Worm (Caenorhabditis elegans) whole organism, L2 larva: ENCODE measurements around the gene gst-39.

Source experiments
- C34F6.9 ChIP-seq: fragments of 150-350 bp; optimal IDR thresholded peaks from 2 replicates; lab custom pipeline; 2014; ENCODE audit warnings: missing biosample characterization, missing genetic modification characterization
- F13H6.1 ChIP-seq: sonication (generic microtip); optimal IDR thresholded peaks from 2 replicates; lab custom pipeline; 2016; ENCODE audit warnings: missing genetic modification characterization, missing compliant biosample characterization
- R02D3.7 ChIP-seq: fragments of 150-350 bp; optimal IDR thresholded peaks from 2 replicates; lab custom pipeline; 2014; ENCODE audit warnings: missing biosample characterization, missing genetic modification characterization
- Y55F3AM.14 ChIP-seq: fragments of 200-800 bp; sonication (Bioruptor generic); optimal IDR thresholded peaks from 2 replicates; lab custom pipeline; 2018; ENCODE audit warnings: mild to moderate bottlenecking, missing genetic modification characterization, missing compliant biosample characterization
- ZK546.5 ChIP-seq: sonication (generic microtip); optimal IDR thresholded peaks from 2 replicates; lab custom pipeline; 2017; ENCODE audit warnings: missing biosample characterization, missing genetic modification characterization
- alr-1 ChIP-seq: fragments of 150-350 bp; optimal IDR thresholded peaks from 2 replicates; lab custom pipeline; 2014; ENCODE audit warnings: missing biosample characterization, missing genetic modification characterization
- aly-2 ChIP-seq: fragments of 150-350 bp; optimal IDR thresholded peaks from 2 replicates; lab custom pipeline; 2014; ENCODE audit warnings: missing biosample characterization, missing genetic modification characterization
- ama-1 ChIP-seq: fragments of 150-350 bp; optimal IDR thresholded peaks from 2 replicates; lab custom pipeline; 2018; ENCODE audit warnings: inconsistent platforms
- blmp-1 ChIP-seq: sonication (generic microtip); optimal IDR thresholded peaks from 2 replicates; lab custom pipeline; 2017; ENCODE audit warnings: missing genetic modification characterization, mild to moderate bottlenecking, missing compliant biosample characterization, antibody characterized with exemption, moderate library complexity; ENCODE audit not compliant: insufficient read depth
- ceh-16 ChIP-seq: fragments of 150-350 bp; optimal IDR thresholded peaks from 2 replicates; lab custom pipeline; 2014; ENCODE audit warnings: missing biosample characterization, missing genetic modification characterization
- ceh-82 ChIP-seq: fragments of 150-350 bp; optimal IDR thresholded peaks from 2 replicates; lab custom pipeline; 2014; ENCODE audit warnings: missing biosample characterization, missing genetic modification characterization
- crh-2 ChIP-seq: sonication (generic microtip); optimal IDR thresholded peaks from 2 replicates; lab custom pipeline; 2017; ENCODE audit warnings: missing biosample characterization, missing genetic modification characterization
- dmd-4 ChIP-seq: sonication (generic microtip); optimal IDR thresholded peaks from 2 replicates; lab custom pipeline; 2017; ENCODE audit warnings: missing biosample characterization, missing genetic modification characterization
- egl-27 ChIP-seq: sonication (generic microtip); optimal IDR thresholded peaks from 3 replicates; lab custom pipeline; 2017; ENCODE audit warnings: missing biosample characterization, missing genetic modification reagents, missing genetic modification characterization
- elt-1 ChIP-seq: fragments of 150-350 bp; optimal IDR thresholded peaks from 2 replicates; lab custom pipeline; 2014; ENCODE audit warnings: missing biosample characterization, missing genetic modification characterization
- elt-3 ChIP-seq: sonication (generic microtip); optimal IDR thresholded peaks from 2 replicates; lab custom pipeline; 2017; ENCODE audit warnings: missing biosample characterization, missing genetic modification characterization
- fos-1 ChIP-seq: fragments of 150-350 bp; optimal IDR thresholded peaks from 2 replicates; lab custom pipeline; 2014; ENCODE audit warnings: missing biosample characterization, missing genetic modification characterization
- gmeb-1 ChIP-seq: fragments of 150-350 bp; optimal IDR thresholded peaks from 2 replicates; lab custom pipeline; 2014; ENCODE audit warnings: missing biosample characterization, missing genetic modification characterization
- lin-11 ChIP-seq: fragments of 150-350 bp; sonication (generic microtip); optimal IDR thresholded peaks from 2 replicates; lab custom pipeline; 2014; ENCODE audit warnings: missing biosample characterization, missing genetic modification characterization, inconsistent platforms, mixed read lengths
- lin-13 ChIP-seq: fragments of 150-350 bp; optimal IDR thresholded peaks from 2 replicates; lab custom pipeline; 2014; ENCODE audit warnings: missing biosample characterization, missing genetic modification reagents, missing genetic modification characterization
- lin-39 ChIP-seq: fragments of 150-350 bp; optimal IDR thresholded peaks from 2 replicates; lab custom pipeline; 2014; ENCODE audit warnings: missing biosample characterization, missing genetic modification reagents, missing genetic modification characterization
- lsy-2 ChIP-seq, 2 experiments: fragments of 150-350 bp in 1 of 2; sonication (generic microtip) in 1 of 2; optimal IDR thresholded peaks; 2 replicates each; lab custom pipeline; 2014 to 2017; ENCODE audit warnings: missing biosample characterization in 2 of 2, missing genetic modification characterization in 2 of 2
- mab-5 ChIP-seq: fragments of 150-350 bp; optimal IDR thresholded peaks from 2 replicates; lab custom pipeline; 2014; ENCODE audit warnings: missing biosample characterization, missing genetic modification characterization
- mbf-1 ChIP-seq: sonication (generic microtip); optimal IDR thresholded peaks from 2 replicates; lab custom pipeline; 2017; ENCODE audit warnings: missing biosample characterization, missing genetic modification characterization
- mdl-1 ChIP-seq, 2 experiments: fragments of 150-350 bp in 1 of 2; sonication (generic microtip) in 1 of 2; optimal IDR thresholded peaks; 2 replicates each; lab custom pipeline; 2017; ENCODE audit warnings: missing biosample characterization in 2 of 2, missing genetic modification characterization in 2 of 2
- nhr-10 ChIP-seq: sonication (generic microtip); optimal IDR thresholded peaks from 2 replicates; lab custom pipeline; 2017; ENCODE audit warnings: missing biosample characterization, missing genetic modification characterization
- nhr-11 ChIP-seq: fragments of 150-350 bp; optimal IDR thresholded peaks from 2 replicates; lab custom pipeline; 2014; ENCODE audit warnings: missing biosample characterization, missing genetic modification characterization
- nhr-12 ChIP-seq: fragments of 150-350 bp; optimal IDR thresholded peaks from 2 replicates; lab custom pipeline; 2014; ENCODE audit warnings: missing biosample characterization, missing genetic modification characterization
- nhr-129 ChIP-seq: fragments of 150-350 bp; optimal IDR thresholded peaks from 2 replicates; lab custom pipeline; 2014; ENCODE audit warnings: missing biosample characterization, missing genetic modification characterization
- nhr-21 ChIP-seq: fragments of 150-350 bp; optimal IDR thresholded peaks from 2 replicates; lab custom pipeline; 2014; ENCODE audit warnings: missing biosample characterization, missing genetic modification characterization
- nhr-23 ChIP-seq: fragments of 150-350 bp; optimal IDR thresholded peaks from 2 replicates; lab custom pipeline; 2014; ENCODE audit warnings: missing biosample characterization, missing genetic modification reagents, missing genetic modification characterization
- nhr-237 ChIP-seq: fragments of 150-350 bp; optimal IDR thresholded peaks from 2 replicates; lab custom pipeline; 2014; ENCODE audit warnings: missing biosample characterization, missing genetic modification characterization
- nhr-25 ChIP-seq: fragments of 150-350 bp; sonication (generic microtip); optimal IDR thresholded peaks from 3 replicates; lab custom pipeline; 2014; ENCODE audit warnings: missing biosample characterization, missing genetic modification characterization
- nhr-6 ChIP-seq: fragments of 150-350 bp; optimal IDR thresholded peaks from 2 replicates; lab custom pipeline; 2014; ENCODE audit warnings: missing biosample characterization, missing genetic modification characterization
- nhr-77 ChIP-seq: fragments of 150-350 bp; optimal IDR thresholded peaks from 2 replicates; lab custom pipeline; 2014; ENCODE audit warnings: missing biosample characterization, missing genetic modification characterization
- peb-1 ChIP-seq: fragments of 150-350 bp; optimal IDR thresholded peaks from 2 replicates; lab custom pipeline; 2014; ENCODE audit warnings: missing biosample characterization, missing genetic modification characterization
- sem-4 ChIP-seq: fragments of 150-350 bp; optimal IDR thresholded peaks from 2 replicates; lab custom pipeline; 2014; ENCODE audit warnings: missing biosample characterization, missing genetic modification reagents, missing genetic modification characterization
- skn-1 ChIP-seq: sonication (generic microtip); optimal IDR thresholded peaks from 2 replicates; lab custom pipeline; 2017; ENCODE audit warnings: missing biosample characterization, missing genetic modification characterization
- sma-3 ChIP-seq: sonication (generic microtip); optimal IDR thresholded peaks from 2 replicates; lab custom pipeline; 2016; ENCODE audit warnings: missing genetic modification reagents, missing genetic modification characterization, missing compliant biosample characterization
- sma-9 ChIP-seq, 2 experiments: fragments of 150-350 bp in 1 of 2; sonication (generic microtip) in 1 of 2; optimal IDR thresholded peaks; 2 replicates each; lab custom pipeline; 2014 to 2016; ENCODE audit warnings: missing genetic modification characterization in 2 of 2, mild to moderate bottlenecking in 1 of 2, missing biosample characterization in 1 of 2, missing compliant biosample characterization in 1 of 2, missing genetic modification reagents in 1 of 2, moderate library complexity in 1 of 2
- snpc-4 ChIP-seq: fragments of 150-350 bp; optimal IDR thresholded peaks from 2 replicates; lab custom pipeline; 2014; ENCODE audit warnings: missing biosample characterization, missing genetic modification characterization
- unc-39 ChIP-seq: fragments of 150-350 bp; optimal IDR thresholded peaks from 2 replicates; lab custom pipeline; 2014; ENCODE audit warnings: missing biosample characterization, missing genetic modification characterization
- unc-55 ChIP-seq: fragments of 150-350 bp; sonication (generic microtip); optimal IDR thresholded peaks from 3 replicates; lab custom pipeline; 2014; ENCODE audit warnings: missing biosample characterization, missing genetic modification reagents, missing genetic modification characterization
- unc-62 ChIP-seq: fragments of 150-350 bp; optimal IDR thresholded peaks from 2 replicates; lab custom pipeline; 2014; ENCODE audit warnings: missing biosample characterization, missing genetic modification reagents, missing genetic modification characterization
- zag-1 ChIP-seq: fragments of 150-350 bp; optimal IDR thresholded peaks from 2 replicates; lab custom pipeline; 2014; ENCODE audit warnings: missing biosample characterization, missing genetic modification characterization
- ztf-1 ChIP-seq: fragments of 200-800 bp; sonication (Bioruptor generic); conservative IDR thresholded peaks from 2 replicates; pipeline ENCODE4 v1.3.6; 2022; ENCODE audit warnings: missing genetic modification characterization, missing compliant biosample characterization
- ztf-11 ChIP-seq: sonication (generic microtip); optimal IDR thresholded peaks from 2 replicates; lab custom pipeline; 2017; ENCODE audit warnings: missing biosample characterization, missing genetic modification characterization
- ztf-4 ChIP-seq: fragments of 150-350 bp; optimal IDR thresholded peaks from 2 replicates; lab custom pipeline; 2014; ENCODE audit warnings: missing biosample characterization, missing genetic modification characterization

Gene gst-39

ce11 chrII:15167340-15167739, 4.4 kb downstream of the gst-39 start, which contains the start of gene gst-28:
TSS of gene gst-28 (minus strand) at chrII:15167577.
- no peak for TF ChIP-seq C34F6.9 (tag; lab: Kevin White, UChicago)
- TF ChIP-seq sma-9 (GFP tag; optimal IDR thresholded peaks at IDR 0.05; lab: Kevin White, UChicago), result peak; percentile 14
- no peak for TF ChIP-seq sma-9 (tag; optimal IDR thresholded peaks at IDR 0.05; lab: Kevin White, UChicago)

ce11 chrII:15165681-15166235, 6.0 kb downstream of the gst-39 start, which contains the start of gene gst-27:
TSS of gene gst-27 (minus strand) at chrII:15165731.
- peak; percentile 75 for TF ChIP-seq gmeb-1 (tag; lab: Kevin White, UChicago)
- no peak for TF ChIP-seq unc-62 (GFP tag; lab: Kevin White, UChicago)
- TF ChIP-seq elt-3 (tag; lab: Kevin White, UChicago), result no peak
- TF ChIP-seq ztf-4 (tag; lab: Kevin White, UChicago), result peak; percentile 81
- no peak for TF ChIP-seq skn-1 (tag; lab: Kevin White, UChicago)
- peak; percentile 47 for TF ChIP-seq egl-27 (tag; lab: Kevin White, UChicago)
- TF ChIP-seq lsy-2 (tag; optimal IDR thresholded peaks at IDR 0.05; lab: Kevin White, UChicago), result peak; percentile 62 to 78
- TF ChIP-seq C34F6.9 (tag; lab: Kevin White, UChicago), result peak; percentile 84
- TF ChIP-seq nhr-12 (tag; lab: Kevin White, UChicago), result no peak
- peak; percentile 94 for TF ChIP-seq nhr-129 (tag; lab: Kevin White, UChicago)
- TF ChIP-seq ZK546.5 (tag; lab: Kevin White, UChicago), result no peak
- no peak for TF ChIP-seq nhr-10 (tag; lab: Kevin White, UChicago)
- TF ChIP-seq mab-5 (tag; lab: Kevin White, UChicago), result peak; percentile 72
- no peak for TF ChIP-seq nhr-6 (tag; lab: Kevin White, UChicago)
- TF ChIP-seq nhr-77 (tag; lab: Kevin White, UChicago), result peak; percentile 80
- peak; percentile 63 for TF ChIP-seq nhr-25 (tag; lab: Kevin White, UChicago)
- peak; percentile 26 for TF ChIP-seq ceh-16 (tag; lab: Kevin White, UChicago)
- peak; percentile 83 for TF ChIP-seq sma-9 (GFP tag; optimal IDR thresholded peaks at IDR 0.05; lab: Kevin White, UChicago)
- TF ChIP-seq sma-9 (tag; optimal IDR thresholded peaks at IDR 0.05; lab: Kevin White, UChicago), result no peak
- no peak for TF ChIP-seq elt-1
- TF ChIP-seq ztf-11, result no peak
- TF ChIP-seq lin-39 (tag; lab: Kevin White, UChicago), result no peak
- peak; percentile 29 to 48 for TF ChIP-seq mdl-1 (tag; optimal IDR thresholded peaks at IDR 0.05; lab: Kevin White, UChicago)
- TF ChIP-seq nhr-23, result no peak
- no peak for TF ChIP-seq nhr-237 (tag; lab: Kevin White, UChicago)
- peak; percentile 27 for TF ChIP-seq ceh-82
- no peak for TF ChIP-seq unc-39 (tag; lab: Kevin White, UChicago)
- no peak for TF ChIP-seq ama-1 (lab: Kevin White, UChicago)
- peak; percentile 85 for TF ChIP-seq fos-1 (tag; lab: Kevin White, UChicago)
- TF ChIP-seq R02D3.7 (tag; lab: Kevin White, UChicago), result no peak
- TF ChIP-seq snpc-4 (tag; lab: Kevin White, UChicago), result peak; percentile 62
- TF ChIP-seq lin-13 (GFP tag; lab: Kevin White, UChicago), result peak; percentile 86
- TF ChIP-seq ztf-1 (GFP tag; lab: Robert Waterston, UW), result no peak
- TF ChIP-seq nhr-11 (tag; lab: Kevin White, UChicago), result no peak
- no peak for TF ChIP-seq peb-1 (tag; lab: Kevin White, UChicago)
- no peak for TF ChIP-seq aly-2 (tag; lab: Kevin White, UChicago)
- TF ChIP-seq alr-1 (tag; lab: Kevin White, UChicago), result no peak
- peak; percentile 69 for TF ChIP-seq lin-11 (tag; lab: Kevin White, UChicago)
- TF ChIP-seq Y55F3AM.14, result peak; percentile 82
- peak; percentile 92 for TF ChIP-seq crh-2 (tag; lab: Kevin White, UChicago)
- TF ChIP-seq sem-4 (tag; lab: Kevin White, UChicago), result peak; percentile 61
- peak; percentile 70 for TF ChIP-seq F13H6.1 (tag; lab: Kevin White, UChicago)
- TF ChIP-seq sma-3 (GFP tag; lab: Kevin White, UChicago), result peak; percentile 82
- TF ChIP-seq mbf-1 (tag; lab: Kevin White, UChicago), result no peak
- peak; percentile 65 for TF ChIP-seq zag-1 (tag; lab: Kevin White, UChicago)
- TF ChIP-seq dmd-4 (tag; lab: Kevin White, UChicago), result no peak
- peak; percentile 7 for TF ChIP-seq blmp-1 (tag; lab: Kevin White, UChicago)
- TF ChIP-seq unc-55, result peak; percentile 72
- peak; percentile 81 for TF ChIP-seq nhr-21 (tag; lab: Kevin White, UChicago)
